Worm (Caenorhabditis elegans): ENCODE data around the gene W04G3.10.

DNA sequence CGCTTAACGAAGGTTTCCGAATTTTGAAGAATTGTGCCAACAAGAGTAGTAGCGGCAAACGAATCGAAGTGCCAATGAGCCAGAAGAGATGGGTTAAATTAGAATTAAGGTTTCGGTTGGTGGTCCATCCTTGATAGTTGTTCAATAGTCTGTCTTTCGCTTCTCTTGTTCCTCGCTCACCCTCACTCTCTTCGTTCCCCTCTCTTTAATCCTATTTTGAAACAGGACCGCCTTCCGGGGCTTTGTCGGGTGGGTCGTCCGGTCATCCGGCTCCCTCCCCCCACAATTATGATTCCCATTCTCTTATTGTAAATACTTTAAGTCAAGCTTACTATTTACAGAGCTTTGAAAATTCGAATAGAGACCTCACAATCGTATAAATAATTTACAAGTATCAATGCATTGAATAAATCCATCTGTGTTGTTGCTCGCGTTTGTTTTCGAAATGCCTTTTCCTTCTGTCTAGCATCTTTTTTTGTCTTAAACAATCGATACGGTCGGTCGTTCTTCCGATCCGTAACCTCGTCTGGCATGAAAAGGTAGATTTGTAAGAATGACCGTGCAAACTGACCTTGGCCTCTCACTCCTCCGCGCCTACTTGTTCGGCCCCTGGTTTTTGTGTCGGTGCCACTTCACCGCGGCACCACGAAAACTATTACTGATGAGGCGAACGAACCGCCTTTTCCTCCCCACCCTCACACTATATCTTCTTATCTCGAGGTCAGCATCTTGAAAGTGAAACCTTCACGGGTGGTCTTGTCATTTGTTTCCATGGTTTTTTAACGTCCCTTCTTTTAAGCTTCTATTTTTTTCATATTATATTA lies 44.7 kb downstream of the W04G3.10 start:
- no peak for TF ChIP-seq ZK546.5 (tag; optimal IDR thresholded peaks at IDR 0.05)
- TF ChIP-seq ztf-11 (tag; optimal IDR thresholded peaks at IDR 0.05) = no peak
- no peak for TF ChIP-seq ama-1 (optimal IDR thresholded peaks at IDR 0.05)

Measured in whole organism, L2 larva.